Worm (Caenorhabditis elegans): ENCODE data around the gene C47D12.5.

The C47D12.5 gene

ce11 chrII:11650975-11651588, 34.0 kb downstream of the C47D12.5 start, which contains the start of gene coa-7:
TSS of gene coa-7 (minus strand) at chrII:11651148.
- TF ChIP-seq F13H6.1 (tag; optimal IDR thresholded peaks at IDR 0.05): no peak
- no peak for TF ChIP-seq lsy-2 (tag; optimal IDR thresholded peaks at IDR 0.05)
- TF ChIP-seq nhr-12 (tag; optimal IDR thresholded peaks at IDR 0.05): no peak
- no peak for TF ChIP-seq alr-1 (tag; optimal IDR thresholded peaks at IDR 0.05)
- no peak for TF ChIP-seq unc-39 (tag; optimal IDR thresholded peaks at IDR 0.05)
- TF ChIP-seq sem-4 (tag; optimal IDR thresholded peaks at IDR 0.05): no peak
- TF ChIP-seq egl-27 (tag; optimal IDR thresholded peaks at IDR 0.05): no peak
- no peak for TF ChIP-seq peb-1 (tag; optimal IDR thresholded peaks at IDR 0.05)
- TF ChIP-seq nhr-11 (tag; optimal IDR thresholded peaks at IDR 0.05): no peak
- no peak for TF ChIP-seq nhr-237 (tag; optimal IDR thresholded peaks at IDR 0.05)
- TF ChIP-seq gmeb-1 (tag; optimal IDR thresholded peaks at IDR 0.05): no peak
- TF ChIP-seq nhr-6 (tag; optimal IDR thresholded peaks at IDR 0.05): no peak
- no peak for TF ChIP-seq ztf-11 (tag; optimal IDR thresholded peaks at IDR 0.05)
- TF ChIP-seq sma-9 (GFP tag; optimal IDR thresholded peaks at IDR 0.05): no peak
- no peak for TF ChIP-seq sma-9 (tag; optimal IDR thresholded peaks at IDR 0.05)
- no peak for TF ChIP-seq ceh-82 (tag; optimal IDR thresholded peaks at IDR 0.05)

ce11 chrII:11649239-11649638, 35.8 kb downstream of the C47D12.5 start:
- no peak for TF ChIP-seq dmd-4 (tag; optimal IDR thresholded peaks at IDR 0.05)
- no peak for TF ChIP-seq sma-9 (GFP tag; optimal IDR thresholded peaks at IDR 0.05)
- TF ChIP-seq sma-9 (tag; optimal IDR thresholded peaks at IDR 0.05): no peak
- no peak for TF ChIP-seq gmeb-1 (tag; optimal IDR thresholded peaks at IDR 0.05)
- no peak for TF ChIP-seq nhr-6 (tag; optimal IDR thresholded peaks at IDR 0.05)
- no peak for TF ChIP-seq sem-4 (tag; optimal IDR thresholded peaks at IDR 0.05)
- no peak for TF ChIP-seq R02D3.7 (tag; optimal IDR thresholded peaks at IDR 0.05)
- no peak for TF ChIP-seq ztf-11 (tag; optimal IDR thresholded peaks at IDR 0.05)
- no peak for TF ChIP-seq nhr-21 (tag; optimal IDR thresholded peaks at IDR 0.05)
- TF ChIP-seq Y55F3AM.14 (GFP tag; optimal IDR thresholded peaks at IDR 0.05): no peak

ce11 chrII:11646874-11647273, 38.2 kb downstream of the C47D12.5 start:
- no peak for TF ChIP-seq unc-55 (GFP tag; optimal IDR thresholded peaks at IDR 0.05)
- TF ChIP-seq fos-1 (tag; optimal IDR thresholded peaks at IDR 0.05): peak; percentile 79

- TF ChIP-seq sma-9 (GFP tag; optimal IDR thresholded peaks at IDR 0.05) (peak; percentile 19), sma-9 (tag; optimal IDR thresholded peaks at IDR 0.05) (no peak), nhr-77 (tag; optimal IDR thresholded peaks at IDR 0.05) (no peak), fos-1 (tag; optimal IDR thresholded peaks at IDR 0.05) (peak; percentile 54), nhr-25 (tag; optimal IDR thresholded peaks at IDR 0.05) (peak; percentile 11), sma-3 (GFP tag; optimal IDR thresholded peaks at IDR 0.05) (peak; percentile 8)
These were observed 38.7 kb downstream of the C47D12.5 start, which contains the start of gene ghi-1 for ce11 chrII:11646276-11646797. TSS of gene ghi-1 (plus strand) at chrII:11646747.

ce11 chrII:11645383-11645782, 39.7 kb downstream of the C47D12.5 start:
- no peak for TF ChIP-seq unc-39 (tag; optimal IDR thresholded peaks at IDR 0.05)
- peak; percentile 4 for TF ChIP-seq sma-9 (GFP tag; optimal IDR thresholded peaks at IDR 0.05)
- no peak for TF ChIP-seq sma-9 (tag; optimal IDR thresholded peaks at IDR 0.05)

ce11 chrII:11644535-11644934, 40.5 kb downstream of the C47D12.5 start:
- TF ChIP-seq nhr-25 (tag; optimal IDR thresholded peaks at IDR 0.05): peak; percentile 2
- peak; percentile 10 for TF ChIP-seq sma-3 (GFP tag; optimal IDR thresholded peaks at IDR 0.05)
- TF ChIP-seq nhr-23 (tag; optimal IDR thresholded peaks at IDR 0.05): no peak

ce11 chrII:11642736-11643135, 42.3 kb downstream of the C47D12.5 start:
- no peak for TF ChIP-seq dmd-4 (tag; optimal IDR thresholded peaks at IDR 0.05)
- no peak for TF ChIP-seq mdl-1 (tag; optimal IDR thresholded peaks at IDR 0.05)

- no peak for TF ChIP-seq crh-2 (tag; optimal IDR thresholded peaks at IDR 0.05)
- TF ChIP-seq peb-1 (tag; optimal IDR thresholded peaks at IDR 0.05): no peak
- TF ChIP-seq nhr-21 (tag; optimal IDR thresholded peaks at IDR 0.05): peak; percentile 71
- TF ChIP-seq sma-3 (GFP tag; optimal IDR thresholded peaks at IDR 0.05): peak; percentile 86
- peak; percentile 39 for TF ChIP-seq egl-27 (tag; optimal IDR thresholded peaks at IDR 0.05)
- TF ChIP-seq ama-1 (optimal IDR thresholded peaks at IDR 0.05): peak; percentile 33
- TF ChIP-seq blmp-1 (tag; optimal IDR thresholded peaks at IDR 0.05; ENCODE audit: insufficient read depth): peak; percentile 38
- TF ChIP-seq gmeb-1 (tag; optimal IDR thresholded peaks at IDR 0.05): peak; percentile 42
- no peak for TF ChIP-seq mbf-1 (tag; optimal IDR thresholded peaks at IDR 0.05)
- peak in 1 of 2 experiments; percentile 51 for TF ChIP-seq lsy-2 (tag; optimal IDR thresholded peaks at IDR 0.05)
- TF ChIP-seq nhr-23 (tag; optimal IDR thresholded peaks at IDR 0.05): no peak
- TF ChIP-seq sma-9 (GFP tag; optimal IDR thresholded peaks at IDR 0.05): peak; percentile 75
- TF ChIP-seq sma-9 (tag; optimal IDR thresholded peaks at IDR 0.05): no peak
- peak; percentile 69 for TF ChIP-seq nhr-25 (tag; optimal IDR thresholded peaks at IDR 0.05)
- peak in 1 of 2 experiments; percentile 39 for TF ChIP-seq mdl-1 (tag; optimal IDR thresholded peaks at IDR 0.05)
These were observed 43.1 kb downstream of the C47D12.5 start for ce11 chrII:11642025-11642424.
